Fruit fly (Drosophila melanogaster) whole organism, embryonic: Measurements from ENCODE around the gene CG14545.

Experiments used
- Aef1 ChIP-seq: fragments of 200-800 bp; sonication (Bioruptor generic); IDR thresholded peaks from 3 replicates; pipeline ENCODE4 v1.3.6; 2022; ENCODE audit warnings: missing biosample characterization, missing genetic modification characterization
- Asciz ChIP-seq: fragments of 200-800 bp; sonication (Bioruptor generic); optimal IDR thresholded peaks from 2 replicates; lab custom pipeline; 2017; ENCODE audit warnings: missing biosample characterization, mild to moderate bottlenecking, missing genetic modification characterization, missing genetic modification reagents
- Bgb ChIP-seq: fragments of 200-800 bp; sonication (Bioruptor generic); IDR thresholded peaks from 2 replicates; pipeline ENCODE4 v1.3.6; 2022; ENCODE audit warnings: missing biosample characterization, missing genetic modification characterization; ENCODE audit not compliant: partially characterized antibody
- CG1024 ChIP-seq: fragments of 200-800 bp; sonication (Bioruptor generic); IDR thresholded peaks from 2 replicates; pipeline ENCODE4 v1.3.6; 2022; ENCODE audit warnings: missing biosample characterization, missing genetic modification characterization
- CG11695 ChIP-seq: fragments of 200-800 bp; sonication (Bioruptor generic); IDR thresholded peaks from 3 replicates; pipeline ENCODE4 v1.3.6; 2022; ENCODE audit warnings: missing biosample characterization, missing genetic modification characterization
- CG11723 ChIP-seq: fragments of 200-800 bp; sonication (Bioruptor generic); optimal IDR thresholded peaks from 2 replicates; lab custom pipeline; 2017; ENCODE audit warnings: missing biosample characterization, mild to moderate bottlenecking, missing genetic modification characterization
- CG12071 ChIP-seq: fragments of 200-800 bp; sonication (Bioruptor generic); optimal IDR thresholded peaks from 3 replicates; lab custom pipeline; 2018; ENCODE audit warnings: missing biosample characterization, mild to moderate bottlenecking, missing genetic modification characterization
- CG12219 ChIP-seq: fragments of 200-800 bp; sonication (Bioruptor generic); optimal IDR thresholded peaks from 3 replicates; lab custom pipeline; 2018; ENCODE audit warnings: missing biosample characterization, mild to moderate bottlenecking, missing genetic modification characterization
- CG15011 ChIP-seq: fragments of 200-800 bp; sonication (Bioruptor generic); optimal IDR thresholded peaks from 3 replicates; lab custom pipeline; 2018; ENCODE audit warnings: missing biosample characterization, mild to moderate bottlenecking, missing genetic modification characterization
- CG17359 ChIP-seq: fragments of 200-800 bp; sonication (Bioruptor generic); optimal IDR thresholded peaks from 3 replicates; lab custom pipeline; 2018; ENCODE audit warnings: missing biosample characterization, mild to moderate bottlenecking, missing genetic modification characterization, moderate library complexity
- CG17802 ChIP-seq: fragments of 200-800 bp; sonication (Bioruptor generic); optimal IDR thresholded peaks from 2 replicates; lab custom pipeline; 2018; ENCODE audit warnings: missing biosample characterization, mild to moderate bottlenecking, missing genetic modification characterization, moderate library complexity
- CG17912 ChIP-seq: fragments of 200-800 bp; sonication (Bioruptor generic); optimal IDR thresholded peaks from 2 replicates; lab custom pipeline; 2018; ENCODE audit warnings: missing biosample characterization, mild to moderate bottlenecking, missing genetic modification characterization
- CG1832 ChIP-seq: fragments of 200-800 bp; sonication (Bioruptor generic); optimal IDR thresholded peaks from 2 replicates; lab custom pipeline; 2017; ENCODE audit warnings: missing biosample characterization, mild to moderate bottlenecking, missing genetic modification characterization, inconsistent platforms
- CG2202 ChIP-seq: fragments of 200-800 bp; sonication (Bioruptor generic); optimal IDR thresholded peaks from 2 replicates; lab custom pipeline; 2018; ENCODE audit warnings: missing biosample characterization, mild to moderate bottlenecking, missing genetic modification characterization
- CG31365 ChIP-seq: fragments of 200-800 bp; sonication (Bioruptor generic); optimal IDR thresholded peaks from 2 replicates; lab custom pipeline; 2018; ENCODE audit warnings: missing biosample characterization, mild to moderate bottlenecking, missing genetic modification characterization
- CG6683 ChIP-seq: fragments of 200-800 bp; sonication (Bioruptor generic); optimal IDR thresholded peaks from 2 replicates; lab custom pipeline; 2017; ENCODE audit warnings: missing biosample characterization, mild to moderate bottlenecking, missing genetic modification characterization, missing genetic modification reagents
- CG8089 ChIP-seq: fragments of 200-800 bp; sonication (Bioruptor generic); optimal IDR thresholded peaks from 3 replicates; lab custom pipeline; 2016; ENCODE audit warnings: missing biosample characterization, missing genetic modification characterization
- CG8924 ChIP-seq: fragments of 200-800 bp; optimal IDR thresholded peaks from 3 replicates; lab custom pipeline; 2019; ENCODE audit warnings: missing biosample characterization, mild to moderate bottlenecking, missing genetic modification characterization, moderate library complexity
- Camta ChIP-seq: fragments of 200-800 bp; sonication (Bioruptor generic); optimal IDR thresholded peaks from 2 replicates; lab custom pipeline; 2016; ENCODE audit warnings: missing biosample characterization, missing genetic modification characterization
- D ChIP-seq, 2 experiments: fragments of 200-800 bp in 1 of 2; fragments of >200 bp in 1 of 2; sonication (Bioruptor generic) in 1 of 2; optimal IDR thresholded peaks; 2 replicates in 1 of 2; 3 replicates in 1 of 2; lab custom pipeline; 2017; ENCODE audit warnings: mild to moderate bottlenecking in 1 of 2, missing biosample characterization in 1 of 2, missing genetic modification characterization in 1 of 2, missing genetic modification reagents in 1 of 2
- E2f2 ChIP-seq: fragments of 200-800 bp; sonication (Bioruptor generic); IDR thresholded peaks from 2 replicates; pipeline ENCODE4 v1.3.6; 2022; ENCODE audit warnings: missing biosample characterization, missing genetic modification characterization
- Hey ChIP-seq: fragments of 200-800 bp; sonication (Bioruptor generic); optimal IDR thresholded peaks from 3 replicates; lab custom pipeline; 2018; ENCODE audit warnings: missing biosample characterization, mild to moderate bottlenecking, missing genetic modification characterization
- HmgZ ChIP-seq: fragments of 200-800 bp; sonication (Bioruptor generic); optimal IDR thresholded peaks from 2 replicates; lab custom pipeline; 2018; ENCODE audit warnings: missing biosample characterization, mild to moderate bottlenecking, missing genetic modification characterization
- Hr78 ChIP-seq, 2 experiments: fragments of 200-800 bp in 1 of 2; fragments of >200 bp in 1 of 2; sonication (Bioruptor generic) in 1 of 2; optimal IDR thresholded peaks; 2 replicates each; lab custom pipeline; 2017 to 2019; ENCODE audit warnings: missing biosample characterization in 2 of 2, missing genetic modification characterization in 2 of 2, mild to moderate bottlenecking in 1 of 2, moderate library complexity in 1 of 2
- MTF-1 ChIP-seq: fragments of 200-800 bp; sonication (Bioruptor generic); optimal IDR thresholded peaks from 2 replicates; lab custom pipeline; 2018; ENCODE audit warnings: missing biosample characterization, mild to moderate bottlenecking, missing genetic modification characterization, borderline replicate concordance
- Med ChIP-seq: fragments of 200-800 bp; sonication (Bioruptor generic); peaks from one replicate; lab custom pipeline; 2016; ENCODE audit warnings: missing biosample characterization, missing genetic modification characterization, mild to moderate bottlenecking, inconsistent platforms, moderate library complexity
- Pdp1 ChIP-seq, 2 experiments: fragments of 200-800 bp; sonication (Bioruptor generic); optimal IDR thresholded peaks; 3 replicates each; lab custom pipeline; 2016; ENCODE audit warnings: missing biosample characterization in 2 of 2, missing genetic modification characterization in 2 of 2, mild to moderate bottlenecking in 1 of 2, moderate library complexity in 1 of 2
- Sry-δ ChIP-seq: fragments of 200-800 bp; sonication (Bioruptor generic); optimal IDR thresholded peaks from 2 replicates; lab custom pipeline; 2016; ENCODE audit warnings: missing biosample characterization, missing genetic modification characterization
- bab2 ChIP-seq: fragments of 200-800 bp; sonication (Bioruptor generic); optimal IDR thresholded peaks from 2 replicates; lab custom pipeline; 2016; ENCODE audit warnings: missing biosample characterization, missing genetic modification characterization
- bsh ChIP-seq, 2 experiments: fragments of 200-800 bp; sonication (Bioruptor generic); optimal IDR thresholded peaks; 2 replicates each; lab custom pipeline; 2017 to 2018; ENCODE audit warnings: mild to moderate bottlenecking in 2 of 2, missing biosample characterization in 2 of 2, missing genetic modification characterization in 2 of 2, moderate library complexity in 1 of 2
- dmrt11E ChIP-seq: fragments of 200-800 bp; sonication (Bioruptor generic); optimal IDR thresholded peaks from 3 replicates; lab custom pipeline; 2018; ENCODE audit warnings: missing biosample characterization, mild to moderate bottlenecking, missing genetic modification characterization, moderate library complexity
- fd102C ChIP-seq: fragments of 200-800 bp; sonication (Bioruptor generic); optimal IDR thresholded peaks from 2 replicates; lab custom pipeline; 2018; ENCODE audit warnings: missing biosample characterization, mild to moderate bottlenecking, missing genetic modification characterization, moderate library complexity
- gce ChIP-seq: fragments of 200-800 bp; sonication (Bioruptor generic); IDR thresholded peaks from 3 replicates; pipeline ENCODE4 v1.3.6; 2022; ENCODE audit warnings: missing biosample characterization, missing genetic modification characterization
- gcm ChIP-seq: fragments of 200-800 bp; sonication (Bioruptor generic); optimal IDR thresholded peaks from 2 replicates; lab custom pipeline; 2019; ENCODE audit warnings: missing biosample characterization, mild to moderate bottlenecking, missing genetic modification characterization, moderate library complexity
- gro ChIP-seq: fragments of 200-800 bp; sonication (Bioruptor generic); optimal IDR thresholded peaks from 2 replicates; lab custom pipeline; 2016; ENCODE audit warnings: missing biosample characterization, missing genetic modification characterization
- gsb-n ChIP-seq: fragments of 200-800 bp; sonication (Bioruptor generic); optimal IDR thresholded peaks from 3 replicates; lab custom pipeline; 2018; ENCODE audit warnings: missing biosample characterization, mild to moderate bottlenecking, missing genetic modification characterization
- hkb ChIP-seq, 2 experiments: fragments of 200-800 bp in 1 of 2; fragments of >200 bp in 1 of 2; sonication (Bioruptor generic) in 1 of 2; IDR thresholded peaks in 1 of 2; optimal IDR thresholded peaks in 1 of 2; 2 replicates each; pipeline versions ENCODE4 v1.3.6 to Lab custom; 2017 to 2022; ENCODE audit warnings: missing biosample characterization in 1 of 2, missing genetic modification characterization in 1 of 2
- pan ChIP-seq, 4 experiments: fragments of >200 bp in 3 of 4; fragments of 200-800 bp in 1 of 4; sonication (Bioruptor generic) in 1 of 4; optimal IDR thresholded peaks in 3 of 4; IDR thresholded peaks in 1 of 4; 2 replicates each; pipeline versions ENCODE4 v1.3.6 to Lab custom; 2017 to 2022; ENCODE audit warnings: missing biosample characterization in 2 of 4, missing genetic modification characterization in 2 of 4, mixed read lengths in 1 of 4
- pfk ChIP-seq: fragments of 200-800 bp; sonication (Bioruptor generic); optimal IDR thresholded peaks from 2 replicates; lab custom pipeline; 2018; ENCODE audit warnings: missing biosample characterization, mild to moderate bottlenecking, missing genetic modification characterization, moderate library complexity
- pros ChIP-seq: fragments of 200-800 bp; sonication (Bioruptor generic); optimal IDR thresholded peaks from 3 replicates; lab custom pipeline; 2019; ENCODE audit warnings: missing biosample characterization, mild to moderate bottlenecking, missing genetic modification characterization, moderate library complexity
- sc ChIP-seq, 3 experiments: fragments of >200 bp in 2 of 3; fragments of 200-800 bp in 1 of 3; sonication (Bioruptor generic) in 1 of 3; optimal IDR thresholded peaks; 2 replicates in 2 of 3; 3 replicates in 1 of 3; lab custom pipeline; 2017; ENCODE audit warnings: mild to moderate bottlenecking in 1 of 3, missing biosample characterization in 1 of 3, missing genetic modification characterization in 1 of 3, missing genetic modification reagents in 1 of 3
- sens-2 ChIP-seq: fragments of 200-800 bp; sonication (Bioruptor generic); IDR thresholded peaks from 2 replicates; pipeline ENCODE4 v1.3.6; 2022; ENCODE audit warnings: missing biosample characterization, missing genetic modification characterization
- seq ChIP-seq: fragments of 200-800 bp; sonication (Bioruptor generic); IDR thresholded peaks from 2 replicates; pipeline ENCODE4 v1.3.6; 2022; ENCODE audit warnings: missing biosample characterization, missing genetic modification characterization
- sug ChIP-seq: fragments of 200-800 bp; optimal IDR thresholded peaks from 2 replicates; lab custom pipeline; 2019; ENCODE audit warnings: missing biosample characterization, mild to moderate bottlenecking, missing genetic modification characterization, moderate library complexity
- twi ChIP-seq: fragments of 200-800 bp; optimal IDR thresholded peaks from 2 replicates; lab custom pipeline; 2019; ENCODE audit warnings: missing biosample characterization, mild to moderate bottlenecking, missing genetic modification characterization, moderate library complexity
- zfh1 ChIP-seq: fragments of 200-800 bp; sonication (Bioruptor generic); IDR thresholded peaks from 3 replicates; pipeline ENCODE4 v1.3.6; 2022; ENCODE audit warnings: missing biosample characterization, missing genetic modification characterization

CG14545 gene

DNA sequence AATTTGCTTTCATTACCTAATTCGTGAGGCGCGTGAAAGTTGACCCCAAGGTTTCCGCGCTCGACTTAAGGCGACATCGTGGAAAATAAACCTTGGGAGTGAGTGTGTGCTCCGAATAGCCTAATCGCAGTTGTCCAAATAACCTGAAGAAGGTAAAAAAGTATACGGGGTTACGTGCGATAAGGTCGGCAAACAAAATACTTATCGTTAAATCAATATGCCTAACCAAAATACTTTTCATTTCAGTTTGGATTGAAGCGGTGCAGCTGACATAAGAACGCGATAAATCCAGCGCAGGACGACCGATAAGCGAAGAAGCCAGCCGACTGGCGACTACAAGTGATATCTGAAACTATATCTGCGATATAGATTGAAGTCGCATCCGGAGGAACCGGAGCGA, 34.0 kb upstream of the CG14545 start (continued):
- TF ChIP-seq Camta (GFP tag; lab: Kevin White, UChicago) = peak; percentile 18
- TF ChIP-seq sens-2 (GFP tag; lab: Robert Waterston, UW) = peak; percentile 77
- TF ChIP-seq bab2 (GFP tag; lab: Kevin White, UChicago) = peak; percentile 21
- no peak for TF ChIP-seq CG6683 (GFP tag; lab: Kevin White, UChicago)
- no peak for TF ChIP-seq hkb (optimal IDR thresholded peaks at IDR 0.05; lab: Kevin White, UChicago)
- TF ChIP-seq hkb (GFP tag; IDR thresholded peaks at IDR 0.05; lab: Robert Waterston, UW) = peak; percentile 39; the same call in 1 of the 2 replicates
- peak; percentile 6 for TF ChIP-seq CG31365
- TF ChIP-seq Asciz (GFP tag; lab: Kevin White, UChicago) = peak; percentile 51
- peak; percentile 8; the same call in 1 of the 2 replicates for TF ChIP-seq seq (GFP tag; lab: Robert Waterston, UW)
- TF ChIP-seq Hr78 (GFP tag; optimal IDR thresholded peaks at IDR 0.05; lab: Kevin White, UChicago) = peak in 1 of 2 experiments; percentile 96
- peak; percentile 73 for TF ChIP-seq MTF-1 (GFP tag; lab: Kevin White, UChicago)
- TF ChIP-seq CG12071 (GFP tag; lab: Kevin White, UChicago) = peak; percentile 24
- TF ChIP-seq bsh (GFP tag; optimal IDR thresholded peaks at IDR 0.05; lab: Kevin White, UChicago) = peak in 1 of 2 experiments; percentile 62
- TF ChIP-seq sug (tag; lab: Kevin White, UChicago) = peak; percentile 10
- TF ChIP-seq CG2202 (tag; lab: Kevin White, UChicago) = peak; percentile 73
- TF ChIP-seq gro (GFP tag; lab: Kevin White, UChicago) = no peak
- peak; percentile 51; the same call in 1 of the 2 replicates for TF ChIP-seq CG1024 (GFP tag; lab: Robert Waterston, UW)
- TF ChIP-seq fd102C (GFP tag; lab: Kevin White, UChicago) = peak; percentile 34
- peak; percentile 34 for TF ChIP-seq HmgZ (tag; lab: Kevin White, UChicago)
- peak; percentile 38 for TF ChIP-seq gsb-n
- peak; percentile 53 for TF ChIP-seq CG11723 (GFP tag; lab: Kevin White, UChicago)
- TF ChIP-seq Med (GFP tag; lab: Kevin White, UChicago) = peak; percentile 38
- 0 out of 3 replicates have a peak, but pooled peaks have one; percentile 30 for TF ChIP-seq CG11695 (GFP tag; lab: Robert Waterston, UW)
- no peak for TF ChIP-seq zfh1 (GFP tag; lab: Robert Waterston, UW)
- TF ChIP-seq CG17359 = peak; percentile 5
- no peak for TF ChIP-seq D (optimal IDR thresholded peaks at IDR 0.05; lab: Kevin White, UChicago)
- TF ChIP-seq D (GFP tag; optimal IDR thresholded peaks at IDR 0.05; lab: Kevin White, UChicago) = peak; percentile 43
- TF ChIP-seq sc (optimal IDR thresholded peaks at IDR 0.05; lab: Kevin White, UChicago) = no peak
- peak; percentile 68 for TF ChIP-seq sc (GFP tag; optimal IDR thresholded peaks at IDR 0.05; lab: Kevin White, UChicago)
- peak; percentile 16 for TF ChIP-seq CG15011
- 0 out of 2 replicates have a peak, but pooled peaks have one; percentile 27 for TF ChIP-seq E2f2 (GFP tag; lab: Robert Waterston, UW)
- peak; percentile 49 for TF ChIP-seq CG8089
- TF ChIP-seq Bgb = no peak
- TF ChIP-seq CG8924 (tag; lab: Kevin White, UChicago) = peak; percentile 44
- TF ChIP-seq Sry-δ (GFP tag; lab: Kevin White, UChicago) = peak; percentile 6
- no peak for TF ChIP-seq CG17802
- TF ChIP-seq dmrt11E (tag; lab: Kevin White, UChicago) = peak; percentile 46
- TF ChIP-seq pan (optimal IDR thresholded peaks at IDR 0.05; lab: Kevin White, UChicago) = no peak
- peak in 1 of 2 experiments; percentile 5 for TF ChIP-seq pan (GFP tag; optimal IDR thresholded peaks at IDR 0.05 in 1 of 2, IDR thresholded peaks at IDR 0.05 in 1 of 2)
- TF ChIP-seq gcm (GFP tag; lab: Kevin White, UChicago) = peak; percentile 27
- TF ChIP-seq gce = 0 out of 3 replicates have a peak, but pooled peaks have one; percentile 35
- peak; percentile 14 for TF ChIP-seq Hey (tag; lab: Kevin White, UChicago)
- TF ChIP-seq pfk (GFP tag; lab: Kevin White, UChicago) = peak; percentile 24
- peak; percentile 50 for TF ChIP-seq twi (tag; lab: Kevin White, UChicago)
- TF ChIP-seq Pdp1 (GFP tag; optimal IDR thresholded peaks at IDR 0.05; lab: Kevin White, UChicago) = peak in 1 of 2 experiments; percentile 52
- TF ChIP-seq Aef1 (GFP tag; lab: Robert Waterston, UW) = no peak
- peak; percentile 4 for TF ChIP-seq CG17912 (GFP tag; lab: Kevin White, UChicago)
- TF ChIP-seq pros = peak; percentile 90
- peak; percentile 57 for TF ChIP-seq CG12219 (GFP tag; lab: Kevin White, UChicago)
- TF ChIP-seq CG1832 (GFP tag; lab: Kevin White, UChicago) = no peak
